Worm (Caenorhabditis elegans) whole organism, midembryonic: Measurements from ENCODE around the gene unc-30.

ENCODE experiments used
- med-1 ChIP-seq: sonication (generic microtip); optimal IDR thresholded peaks from 2 replicates; lab custom pipeline; 2017; ENCODE audit warnings: missing genetic modification characterization, mild to moderate bottlenecking, missing compliant biosample characterization, antibody characterized with exemption, missing genetic modification reagents; ENCODE audit not compliant: insufficient read depth
- ztf-23 ChIP-seq: fragments of 200-800 bp; sonication (Bioruptor generic); IDR thresholded peaks from 2 replicates; pipeline ENCODE4 v1.3.6; 2022; ENCODE audit warnings: missing genetic modification reagents, missing genetic modification characterization, missing compliant biosample characterization

ce11 chrIV:13095462-13095861 is 23.3 kb upstream of the unc-30 start, which contains the start of gene rfc-3:
- TF ChIP-seq ztf-23 (no peak), med-1 (GFP tag; lab: Kevin White, UChicago) (no peak)
